Fruit fly (Drosophila melanogaster) Kc167 (cell line): Measurements from ENCODE around the gene elB.

ENCODE experiments used
- Myc ChIP-seq: fragments of >200 bp; optimal IDR thresholded peaks from 2 replicates; lab custom pipeline; 2017; ENCODE audit warnings: missing external identifiers
- Sin3A ChIP-seq: fragments of >200 bp; optimal IDR thresholded peaks from 2 replicates; lab custom pipeline; 2018; ENCODE audit warnings: missing external identifiers
- insv ChIP-seq: fragments of >200 bp; optimal IDR thresholded peaks from 3 replicates; lab custom pipeline; 2018; ENCODE audit warnings: missing external identifiers
- psq ChIP-seq: fragments of >200 bp; optimal IDR thresholded peaks from 2 replicates; lab custom pipeline; 2017; ENCODE audit warnings: missing external identifiers
- ttk ChIP-seq: sonication (Bioruptor generic); optimal IDR thresholded peaks from 2 replicates; lab custom pipeline; 2017; ENCODE audit warnings: missing external identifiers

DNA sequence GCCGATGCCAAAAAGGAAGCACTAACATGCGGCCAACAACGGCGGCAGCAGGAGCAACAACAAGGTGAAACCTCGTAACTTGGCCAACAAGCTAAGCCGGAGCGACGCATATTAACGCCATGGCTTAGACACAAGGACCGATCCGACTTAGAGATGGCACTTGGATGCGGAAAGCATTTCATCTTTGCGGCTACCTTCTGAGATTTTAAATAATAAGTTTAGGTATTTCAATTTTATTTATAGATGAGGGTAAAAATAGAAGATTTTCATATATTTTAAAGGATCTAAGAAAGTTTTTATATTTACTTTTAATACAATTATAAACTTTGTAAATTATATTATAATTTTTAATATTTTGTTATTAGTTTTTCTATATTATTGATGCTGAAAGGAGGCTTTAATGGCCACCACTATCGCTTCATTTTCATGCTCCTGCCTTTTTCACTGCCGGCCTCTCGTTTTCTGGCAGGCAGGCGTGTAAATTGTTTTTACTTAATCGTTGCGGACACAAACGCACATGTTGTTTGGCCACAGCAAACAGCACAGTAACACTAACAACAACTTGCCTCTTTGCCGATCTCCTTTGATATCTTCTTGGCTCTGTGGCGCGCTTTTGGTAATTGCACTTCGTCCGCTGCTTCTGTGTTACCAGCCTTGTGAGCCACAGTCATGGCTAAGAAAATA, 42.6 kb downstream of the elB start:
- no peak for TF ChIP-seq insv
- TF ChIP-seq Sin3A = no peak
- no peak for TF ChIP-seq ttk
- no peak for TF ChIP-seq Myc (lab: Kevin White, UChicago)
- TF ChIP-seq psq (lab: Kevin White, UChicago) = no peak
